Fruit fly (Drosophila melanogaster) whole organism, embryonic: Measurements from ENCODE around the gene CG34453.
A peak's percentile ranks its signal among the peaks of the same experiment; 100 is the strongest.

Experiments
- Asciz ChIP-seq: fragments of 200-800 bp; sonication (Bioruptor generic); optimal IDR thresholded peaks from 2 replicates; lab custom pipeline; 2017; ENCODE audit warnings: missing biosample characterization, mild to moderate bottlenecking, missing genetic modification characterization, missing genetic modification reagents
- Bgb ChIP-seq: fragments of 200-800 bp; sonication (Bioruptor generic); IDR thresholded peaks from 2 replicates; pipeline ENCODE4 v1.3.6; 2022; ENCODE audit warnings: missing biosample characterization, missing genetic modification characterization; ENCODE audit not compliant: partially characterized antibody
- Bteb2 ChIP-seq: fragments of 200-800 bp; sonication (Bioruptor generic); optimal IDR thresholded peaks from 2 replicates; lab custom pipeline; 2016; ENCODE audit warnings: missing biosample characterization, missing genetic modification characterization
- CG10565 ChIP-seq: fragments of 200-800 bp; sonication (Bioruptor generic); optimal IDR thresholded peaks from 3 replicates; lab custom pipeline; 2016; ENCODE audit warnings: missing biosample characterization, mild to moderate bottlenecking, missing genetic modification characterization
- CG10654 ChIP-seq: fragments of 200-800 bp; sonication (Bioruptor generic); optimal IDR thresholded peaks from 2 replicates; lab custom pipeline; 2016; ENCODE audit warnings: missing biosample characterization, missing genetic modification characterization
- CG11085 ChIP-seq: fragments of 200-800 bp; sonication (Bioruptor generic); IDR thresholded peaks from 2 replicates; pipeline ENCODE4 v1.3.6; 2022; ENCODE audit warnings: missing biosample characterization, missing genetic modification characterization
- CG17359 ChIP-seq: fragments of 200-800 bp; sonication (Bioruptor generic); optimal IDR thresholded peaks from 3 replicates; lab custom pipeline; 2018; ENCODE audit warnings: missing biosample characterization, mild to moderate bottlenecking, missing genetic modification characterization, moderate library complexity
- CG17385 ChIP-seq: fragments of 200-800 bp; sonication (Bioruptor generic); optimal IDR thresholded peaks from 3 replicates; lab custom pipeline; 2018; ENCODE audit warnings: missing biosample characterization, mild to moderate bottlenecking, missing genetic modification characterization
- CG1792 ChIP-seq: fragments of 200-800 bp; sonication (Bioruptor generic); optimal IDR thresholded peaks from 2 replicates; lab custom pipeline; 2016; ENCODE audit warnings: missing biosample characterization, missing genetic modification characterization
- CG2129 ChIP-seq: fragments of 200-800 bp; sonication (Bioruptor generic); IDR thresholded peaks from 2 replicates; pipeline ENCODE4 v1.3.6; 2022; ENCODE audit warnings: missing biosample characterization, missing genetic modification characterization; ENCODE audit not compliant: partially characterized antibody
- CG30020 ChIP-seq: fragments of 200-800 bp; optimal IDR thresholded peaks from 2 replicates; lab custom pipeline; 2019; ENCODE audit warnings: missing biosample characterization, mild to moderate bottlenecking, missing genetic modification characterization, moderate library complexity
- CG3163 ChIP-seq: fragments of 200-800 bp; sonication (Bioruptor generic); optimal IDR thresholded peaks from 3 replicates; lab custom pipeline; 2016; ENCODE audit warnings: missing biosample characterization, missing genetic modification characterization
- CG3281 ChIP-seq: fragments of 200-800 bp; sonication (Bioruptor generic); optimal IDR thresholded peaks from 3 replicates; lab custom pipeline; 2017; ENCODE audit warnings: missing biosample characterization, mild to moderate bottlenecking, missing genetic modification characterization
- CG33557 ChIP-seq: fragments of 200-800 bp; sonication (Bioruptor generic); optimal IDR thresholded peaks from 2 replicates; lab custom pipeline; 2019; ENCODE audit warnings: missing biosample characterization, mild to moderate bottlenecking, missing genetic modification characterization, moderate library complexity
- CG34224 ChIP-seq: fragments of 200-800 bp; sonication (Bioruptor generic); IDR thresholded peaks from 3 replicates; pipeline ENCODE4 v1.3.6; 2022; ENCODE audit warnings: missing biosample characterization, missing genetic modification characterization; ENCODE audit not compliant: partially characterized antibody
- CG34376 ChIP-seq: fragments of 200-800 bp; sonication (Bioruptor generic); optimal IDR thresholded peaks from 2 replicates; lab custom pipeline; 2018; ENCODE audit warnings: missing biosample characterization, mild to moderate bottlenecking, missing genetic modification characterization
- CG4730 ChIP-seq: fragments of 200-800 bp; sonication (Bioruptor generic); IDR thresholded peaks from 2 replicates; pipeline ENCODE4 v1.3.6; 2022; ENCODE audit warnings: missing biosample characterization, missing genetic modification characterization
- Camta ChIP-seq: fragments of 200-800 bp; sonication (Bioruptor generic); optimal IDR thresholded peaks from 2 replicates; lab custom pipeline; 2016; ENCODE audit warnings: missing biosample characterization, missing genetic modification characterization
- CrebB ChIP-seq: fragments of 200-800 bp; sonication (Bioruptor generic); optimal IDR thresholded peaks from 3 replicates; lab custom pipeline; 2018; ENCODE audit warnings: missing biosample characterization, mild to moderate bottlenecking, missing genetic modification characterization
- E2f1 ChIP-seq: fragments of 200-800 bp; sonication (Bioruptor generic); IDR thresholded peaks from 2 replicates; pipeline ENCODE4 v1.3.6; 2022; ENCODE audit warnings: missing biosample characterization, missing genetic modification characterization
- Lhr ChIP-seq: fragments of 200-800 bp; sonication (Bioruptor generic); optimal IDR thresholded peaks from 3 replicates; lab custom pipeline; 2017; ENCODE audit warnings: mild to moderate bottlenecking, missing biosample characterization, missing genetic modification reagents, missing genetic modification characterization
- Lim3 ChIP-seq: fragments of 200-800 bp; sonication (Bioruptor generic); IDR thresholded peaks from 2 replicates; pipeline ENCODE4 v1.3.6; 2022; ENCODE audit warnings: missing biosample characterization, missing genetic modification characterization
- Med ChIP-seq: fragments of 200-800 bp; sonication (Bioruptor generic); peaks from one replicate; lab custom pipeline; 2016; ENCODE audit warnings: missing biosample characterization, missing genetic modification characterization, mild to moderate bottlenecking, inconsistent platforms, moderate library complexity
- Scr ChIP-seq: fragments of 200-800 bp; sonication (Bioruptor generic); IDR thresholded peaks from 2 replicates; pipeline ENCODE4 v1.3.6; 2022; ENCODE audit warnings: missing biosample characterization, missing genetic modification characterization; ENCODE audit not compliant: partially characterized antibody
- Stat92E ChIP-seq, 3 experiments: fragments of >200 bp in 2 of 3; fragments of 200-800 bp in 1 of 3; sonication (Bioruptor generic) in 1 of 3; optimal IDR thresholded peaks; 2 replicates each; lab custom pipeline; 2017 to 2019; ENCODE audit warnings: missing biosample characterization in 3 of 3, missing genetic modification characterization in 3 of 3, mild to moderate bottlenecking in 1 of 3, moderate library complexity in 1 of 3
- Tbp ChIP-seq: fragments of >200 bp; optimal IDR thresholded peaks from 2 replicates; lab custom pipeline; 2018; ENCODE audit warnings: missing biosample characterization, missing genetic modification characterization
- bbx ChIP-seq: fragments of 200-800 bp; sonication (Bioruptor generic); IDR thresholded peaks from 2 replicates; pipeline ENCODE4 v1.3.6; 2022; ENCODE audit warnings: missing biosample characterization, missing genetic modification characterization; ENCODE audit not compliant: partially characterized antibody
- bcd ChIP-seq: fragments of 200-800 bp; sonication (Bioruptor generic); optimal IDR thresholded peaks from 2 replicates; lab custom pipeline; 2017; ENCODE audit warnings: missing biosample characterization, mild to moderate bottlenecking, missing genetic modification characterization
- bigmax ChIP-seq: fragments of 200-800 bp; sonication (Bioruptor generic); optimal IDR thresholded peaks from 2 replicates; lab custom pipeline; 2018; ENCODE audit warnings: missing biosample characterization, mild to moderate bottlenecking, missing genetic modification characterization
- cas ChIP-seq: fragments of 200-800 bp; sonication (Bioruptor generic); IDR thresholded peaks from 2 replicates; pipeline ENCODE4 v1.3.6; 2022; ENCODE audit warnings: missing biosample characterization, missing genetic modification characterization
- corto ChIP-seq: fragments of 200-800 bp; sonication (Bioruptor generic); optimal IDR thresholded peaks from 2 replicates; lab custom pipeline; 2016; ENCODE audit warnings: missing biosample characterization, mild to moderate bottlenecking, missing genetic modification characterization, moderate library complexity
- cwo ChIP-seq: fragments of 200-800 bp; sonication (Bioruptor generic); optimal IDR thresholded peaks from 3 replicates; lab custom pipeline; 2017; ENCODE audit warnings: missing biosample characterization, missing genetic modification characterization, mild to moderate bottlenecking, moderate library complexity, missing genetic modification reagents
- dmrt11E ChIP-seq: fragments of 200-800 bp; sonication (Bioruptor generic); optimal IDR thresholded peaks from 3 replicates; lab custom pipeline; 2018; ENCODE audit warnings: missing biosample characterization, mild to moderate bottlenecking, missing genetic modification characterization, moderate library complexity
- ems ChIP-seq: fragments of 200-800 bp; sonication (Bioruptor generic); optimal IDR thresholded peaks from 3 replicates; lab custom pipeline; 2016; ENCODE audit warnings: missing biosample characterization, missing genetic modification characterization
- eve ChIP-seq, 2 experiments: fragments of >200 bp; optimal IDR thresholded peaks; 2 replicates each; lab custom pipeline; 2017; ENCODE audit warnings: missing biosample characterization in 2 of 2, missing genetic modification characterization in 2 of 2
- fru ChIP-seq: fragments of >200 bp; optimal IDR thresholded peaks from 2 replicates; lab custom pipeline; 2017
- gcm2 ChIP-seq: fragments of 200-800 bp; sonication (Bioruptor generic); optimal IDR thresholded peaks from 2 replicates; lab custom pipeline; 2016; ENCODE audit warnings: missing biosample characterization, missing genetic modification characterization
- gfzf ChIP-seq: fragments of 200-800 bp; sonication (Bioruptor generic); optimal IDR thresholded peaks from 2 replicates; lab custom pipeline; 2016; ENCODE audit warnings: missing biosample characterization, mild to moderate bottlenecking, missing genetic modification characterization, moderate library complexity
- insv ChIP-seq, 2 experiments: fragments of 200-800 bp; sonication (Bioruptor generic); optimal IDR thresholded peaks; 3 replicates each; lab custom pipeline; 2016 to 2018; ENCODE audit warnings: missing biosample characterization in 2 of 2, missing genetic modification characterization in 2 of 2
- lola ChIP-seq, 3 experiments: fragments of >200 bp in 2 of 3; fragments of 200-800 bp in 1 of 3; sonication (Bioruptor generic) in 1 of 3; optimal IDR thresholded peaks; 2 replicates each; lab custom pipeline; 2017 to 2019; ENCODE audit warnings: missing biosample characterization in 3 of 3, missing genetic modification characterization in 3 of 3, mild to moderate bottlenecking in 1 of 3, moderate library complexity in 1 of 3
- maf-S ChIP-seq: fragments of 200-800 bp; sonication (Bioruptor generic); optimal IDR thresholded peaks from 2 replicates; lab custom pipeline; 2016; ENCODE audit warnings: missing biosample characterization, missing genetic modification characterization
- sd ChIP-seq: fragments of 200-800 bp; sonication (Bioruptor generic); optimal IDR thresholded peaks from 3 replicates; lab custom pipeline; 2018; ENCODE audit warnings: missing biosample characterization, mild to moderate bottlenecking, missing genetic modification characterization, moderate library complexity
- sim ChIP-seq: fragments of 200-800 bp; sonication (Bioruptor generic); IDR thresholded peaks from 2 replicates; pipeline ENCODE4 v1.3.6; 2022; ENCODE audit warnings: missing biosample characterization, missing genetic modification characterization
- tap ChIP-seq: fragments of 200-800 bp; optimal IDR thresholded peaks from 3 replicates; lab custom pipeline; 2019; ENCODE audit warnings: missing biosample characterization, mild to moderate bottlenecking, missing genetic modification characterization, moderate library complexity
- tgo ChIP-seq: fragments of 200-800 bp; sonication (Bioruptor generic); IDR thresholded peaks from 3 replicates; pipeline ENCODE4 v1.3.6; 2022; ENCODE audit warnings: missing biosample characterization, missing genetic modification characterization
- tio ChIP-seq: fragments of 200-800 bp; sonication (Bioruptor generic); optimal IDR thresholded peaks from 2 replicates; lab custom pipeline; 2017; ENCODE audit warnings: missing biosample characterization, missing genetic modification characterization, inconsistent platforms
- zen2 ChIP-seq: fragments of 200-800 bp; sonication (Bioruptor generic); IDR thresholded peaks from 3 replicates; pipeline ENCODE4 v1.3.6; 2022; ENCODE audit warnings: missing biosample characterization, missing genetic modification characterization; ENCODE audit not compliant: partially characterized antibody
- zfh1 ChIP-seq: fragments of 200-800 bp; sonication (Bioruptor generic); IDR thresholded peaks from 3 replicates; pipeline ENCODE4 v1.3.6; 2022; ENCODE audit warnings: missing biosample characterization, missing genetic modification characterization
- zfh2 ChIP-seq: fragments of 200-800 bp; sonication (Bioruptor generic); optimal IDR thresholded peaks from 2 replicates; lab custom pipeline; 2016; ENCODE audit warnings: missing biosample characterization, missing genetic modification characterization

The CG34453 gene

DNA sequence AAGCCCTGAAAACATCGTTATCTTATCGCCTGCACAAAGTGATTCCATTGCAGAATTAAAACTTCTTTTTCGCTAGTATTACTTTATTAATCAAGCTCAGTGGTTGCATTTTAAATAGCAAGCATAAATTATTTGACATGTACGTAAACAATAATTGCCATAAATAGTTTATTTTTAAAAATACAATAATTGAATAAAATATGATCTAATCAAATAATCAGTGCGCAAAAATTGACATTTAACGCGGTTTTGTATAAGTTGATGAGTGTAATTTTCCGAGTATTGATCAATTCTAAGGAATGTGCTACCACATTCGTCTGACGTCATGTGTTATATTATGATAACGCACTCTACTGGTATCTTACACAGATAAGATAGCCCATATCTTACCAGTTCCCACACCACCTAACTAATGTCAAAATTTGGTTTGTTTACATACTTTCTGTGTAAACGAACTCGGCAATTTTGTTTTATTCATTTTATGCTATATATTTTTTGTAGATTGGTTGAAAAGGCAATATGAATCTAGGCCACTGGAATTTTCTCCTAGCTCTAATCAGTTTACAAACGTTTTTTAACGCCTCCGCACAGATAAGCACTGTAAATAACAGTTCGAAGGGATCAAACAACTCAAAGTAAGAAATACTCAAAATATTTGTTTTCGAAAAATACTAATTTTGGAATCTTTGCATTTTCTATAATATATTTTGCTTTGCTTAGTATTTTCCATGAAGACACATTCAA, 14.5 kb upstream of the CG34453 start, which contains the start of gene mthl14:
TSS of gene mthl14 (plus strand) at position 10 of the 744 bp plus-strand sequence.
- TF ChIP-seq CG10654 (GFP tag; lab: Kevin White, UChicago) = no peak
- TF ChIP-seq ems = no peak
- peak; percentile 27 for TF ChIP-seq CG33557 (GFP tag; lab: Kevin White, UChicago)
- no peak for TF ChIP-seq CG2129 (GFP tag; lab: Robert Waterston, UW)
- TF ChIP-seq bcd (GFP tag; lab: Kevin White, UChicago) = no peak
- peak; percentile 37 for TF ChIP-seq CG17359
- no peak for TF ChIP-seq Tbp (GFP tag; lab: Kevin White, UChicago)
- TF ChIP-seq CG4730 (GFP tag; lab: Robert Waterston, UW) = no peak
- no peak for TF ChIP-seq Bteb2 (GFP tag; lab: Kevin White, UChicago)
- TF ChIP-seq CG30020 (tag; lab: Kevin White, UChicago) = no peak
- TF ChIP-seq CG17385 (GFP tag; lab: Kevin White, UChicago) = no peak
- TF ChIP-seq zfh2 (GFP tag; lab: Kevin White, UChicago) = no peak
- no peak for TF ChIP-seq CrebB (tag; lab: Kevin White, UChicago)
- no peak for TF ChIP-seq maf-S (GFP tag; lab: Kevin White, UChicago)
- no peak for TF ChIP-seq CG10565 (GFP tag; lab: Kevin White, UChicago)
- TF ChIP-seq Lhr (GFP tag; lab: Kevin White, UChicago) = peak; percentile 3
- no peak for TF ChIP-seq cas (GFP tag; lab: Robert Waterston, UW)
- no peak for TF ChIP-seq gcm2 (GFP tag; lab: Kevin White, UChicago)
- TF ChIP-seq CG1792 (GFP tag; lab: Kevin White, UChicago) = no peak
- TF ChIP-seq bbx (GFP tag; lab: Robert Waterston, UW) = no peak
- no peak for TF ChIP-seq E2f1 (GFP tag; lab: Robert Waterston, UW)
- TF ChIP-seq CG34376 (GFP tag; lab: Kevin White, UChicago) = peak; percentile 77
- TF ChIP-seq bigmax = no peak
- TF ChIP-seq cwo = no peak
- TF ChIP-seq Scr (GFP tag; lab: Robert Waterston, UW) = no peak
- no peak for TF ChIP-seq tap (tag; lab: Kevin White, UChicago)
- TF ChIP-seq Lim3 (GFP tag; lab: Robert Waterston, UW) = no peak
- peak; percentile 45 for TF ChIP-seq Med (GFP tag; lab: Kevin White, UChicago)
- no peak for TF ChIP-seq CG34224 (GFP tag; lab: Robert Waterston, UW)
- no peak for TF ChIP-seq Asciz (GFP tag; lab: Kevin White, UChicago)
- no peak for TF ChIP-seq insv (GFP tag; optimal IDR thresholded peaks at IDR 0.05; lab: Kevin White, UChicago)
- no peak for TF ChIP-seq fru
- TF ChIP-seq CG3163 (GFP tag; lab: Kevin White, UChicago) = no peak
- TF ChIP-seq CG11085 (GFP tag; lab: Robert Waterston, UW) = no peak
- TF ChIP-seq corto (GFP tag; lab: Kevin White, UChicago) = no peak
- no peak for TF ChIP-seq dmrt11E (tag; lab: Kevin White, UChicago)
- peak; percentile 53 for TF ChIP-seq gfzf (GFP tag; lab: Kevin White, UChicago)
- TF ChIP-seq Bgb (GFP tag; lab: Robert Waterston, UW) = no peak
- TF ChIP-seq sd = peak; percentile 97
- no peak for TF ChIP-seq zfh1 (GFP tag; lab: Robert Waterston, UW)
- TF ChIP-seq sim = no peak
- TF ChIP-seq lola (GFP tag; optimal IDR thresholded peaks at IDR 0.05; lab: Kevin White, UChicago) = no peak
- no peak for TF ChIP-seq Camta
- no peak for TF ChIP-seq tio (GFP tag; lab: Kevin White, UChicago)
- peak in 1 of 2 experiments; percentile 51 for TF ChIP-seq eve (GFP tag; optimal IDR thresholded peaks at IDR 0.05; lab: Kevin White, UChicago)
- TF ChIP-seq zen2 (GFP tag; lab: Robert Waterston, UW) = no peak
- peak; percentile 1 for TF ChIP-seq CG3281 (GFP tag; lab: Kevin White, UChicago)
- TF ChIP-seq Stat92E (GFP tag; optimal IDR thresholded peaks at IDR 0.05; lab: Kevin White, UChicago) = no peak
- no peak for TF ChIP-seq tgo (GFP tag; lab: Robert Waterston, UW)
